Worm (Caenorhabditis elegans) whole organism, mixed stage, embryonic: Measurements from ENCODE around the gene orc-4.

Experiments
- blmp-1 ChIP-seq: fragments of 150-350 bp; optimal IDR thresholded peaks from 2 replicates; lab custom pipeline; 2014; ENCODE audit warnings: missing biosample characterization, missing genetic modification characterization
- drap-1 ChIP-seq: fragments of 200-800 bp; sonication (Bioruptor generic); optimal IDR thresholded peaks from 3 replicates; lab custom pipeline; 2018; ENCODE audit warnings: mild to moderate bottlenecking, missing genetic modification characterization, missing compliant biosample characterization
- lin-13 ChIP-seq: fragments of 150-350 bp; optimal IDR thresholded peaks from 2 replicates; lab custom pipeline; 2014; ENCODE audit warnings: missing biosample characterization, missing genetic modification characterization
- mep-1 ChIP-seq: fragments of 150-350 bp; optimal IDR thresholded peaks from 2 replicates; lab custom pipeline; 2017; ENCODE audit warnings: missing biosample characterization, missing genetic modification reagents, missing genetic modification characterization, inconsistent platforms
- nhr-12 ChIP-seq: fragments of 150-350 bp; optimal IDR thresholded peaks from 2 replicates; lab custom pipeline; 2014; ENCODE audit warnings: missing biosample characterization, missing genetic modification characterization
- nhr-2 ChIP-seq: fragments of 150-350 bp; optimal IDR thresholded peaks from 2 replicates; lab custom pipeline; 2014; ENCODE audit warnings: missing biosample characterization, missing genetic modification characterization
- snpc-4 ChIP-seq: fragments of 150-350 bp; optimal IDR thresholded peaks from 2 replicates; lab custom pipeline; 2014; ENCODE audit warnings: missing biosample characterization, missing genetic modification characterization
- sptf-1 ChIP-seq: sonication (generic microtip); optimal IDR thresholded peaks from 2 replicates; lab custom pipeline; 2017; ENCODE audit warnings: mild to moderate bottlenecking, missing genetic modification characterization, moderate library complexity, missing compliant biosample characterization
- unc-39 ChIP-seq: fragments of 150-350 bp; optimal IDR thresholded peaks from 2 replicates; lab custom pipeline; 2014; ENCODE audit warnings: missing biosample characterization, missing genetic modification characterization
- unc-62 ChIP-seq: fragments of 150-350 bp; optimal IDR thresholded peaks from 2 replicates; lab custom pipeline; 2014; ENCODE audit warnings: missing biosample characterization, missing genetic modification reagents, missing genetic modification characterization

ce11 chrIII:10600894-10601293 is 45.1 kb upstream of the orc-4 start:
- no peak for TF ChIP-seq snpc-4 (tag; lab: Kevin White, UChicago)
- TF ChIP-seq blmp-1, result no peak
- no peak for TF ChIP-seq nhr-2 (tag; lab: Kevin White, UChicago)
- no peak for TF ChIP-seq unc-62 (GFP tag; lab: Kevin White, UChicago)
- no peak for TF ChIP-seq drap-1 (GFP tag; lab: Kevin White, UChicago)
- no peak for TF ChIP-seq lin-13 (tag; lab: Kevin White, UChicago)
- TF ChIP-seq nhr-12 (tag; lab: Kevin White, UChicago), result no peak
- no peak for TF ChIP-seq unc-39 (tag; lab: Kevin White, UChicago)
- TF ChIP-seq sptf-1, result no peak
- no peak for TF ChIP-seq mep-1 (tag; lab: Kevin White, UChicago)
